Fruit fly (Drosophila melanogaster) whole organism, pupa: ENCODE measurements around the gene CG44098.

ENCODE experiments used
- CG10348 ChIP-seq: fragments of 200-800 bp; sonication (Bioruptor generic); IDR thresholded peaks from 2 replicates; pipeline ENCODE4 v1.3.6; 2022; ENCODE audit warnings: missing biosample characterization, missing genetic modification characterization
- CG4496 ChIP-seq: fragments of 200-800 bp; sonication (Bioruptor generic); IDR thresholded peaks from 3 replicates; pipeline ENCODE4 v1.3.6; 2022; ENCODE audit warnings: missing biosample characterization, missing genetic modification characterization
- CG9948 ChIP-seq: fragments of 200-800 bp; sonication (Bioruptor generic); optimal IDR thresholded peaks from 2 replicates; lab custom pipeline; 2018; ENCODE audit warnings: missing biosample characterization, mild to moderate bottlenecking, missing genetic modification characterization, moderate library complexity
- D1 ChIP-seq: fragments of 200-800 bp; sonication (Bioruptor generic); optimal IDR thresholded peaks from 2 replicates; lab custom pipeline; 2018; ENCODE audit warnings: missing biosample characterization, mild to moderate bottlenecking, missing genetic modification characterization, moderate library complexity
- EcR ChIP-seq: fragments of 200-800 bp; sonication (Bioruptor generic); optimal IDR thresholded peaks from 3 replicates; lab custom pipeline; 2019; ENCODE audit warnings: missing biosample characterization, missing genetic modification characterization, mild to moderate bottlenecking, moderate library complexity, missing genetic modification reagents
- Pif1B ChIP-seq: fragments of 200-800 bp; sonication (Bioruptor generic); optimal IDR thresholded peaks from 3 replicates; lab custom pipeline; 2016; ENCODE audit warnings: missing biosample characterization, missing genetic modification characterization

DNA sequence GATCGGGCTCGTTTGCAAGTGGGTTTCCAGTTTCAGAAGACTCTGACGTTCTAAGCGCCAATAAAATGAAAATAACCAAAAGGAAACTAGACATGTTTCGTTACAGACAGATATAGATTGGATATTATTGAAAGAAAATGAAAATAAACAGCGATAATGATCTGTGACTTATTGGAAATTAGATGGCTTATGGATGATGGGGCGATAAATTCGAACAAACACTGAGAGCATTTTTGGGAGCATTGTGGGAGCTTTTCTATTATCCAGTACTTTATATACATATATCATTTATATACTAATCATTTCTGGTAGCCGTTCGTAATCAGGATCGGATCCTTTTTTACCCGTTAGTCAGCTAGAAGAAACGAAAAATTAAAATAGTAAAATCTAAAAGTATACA is 2.0 kb upstream of the CG44098 start, which contains the start of gene CG44088:
- no peak for TF ChIP-seq CG4496 (GFP tag; lab: Robert Waterston, UW)
- no peak for TF ChIP-seq EcR (GFP tag; lab: Kevin White, UChicago)
- no peak for TF ChIP-seq CG10348 (GFP tag; lab: Robert Waterston, UW)
- TF ChIP-seq CG9948 (tag; lab: Kevin White, UChicago), result no peak
- no peak for TF ChIP-seq D1
- no peak for TF ChIP-seq Pif1B (GFP tag; lab: Kevin White, UChicago)
